Worm (Caenorhabditis elegans): ENCODE data around the gene srh-140.
"Not testable (repeated sequence)": the region's sequence is repeated elsewhere in the genome, so short reads cannot be mapped to it uniquely, and the experiment has no call there.

ce11 chrV:15748343-15748742 lies 26.4 kb downstream of the srh-140 start, which contains the start of gene T23D5.8:
- TF ChIP-seq pha-2 (tag; optimal IDR thresholded peaks at IDR 0.05); che-1 (tag; optimal IDR thresholded peaks at IDR 0.05); unc-86 (tag; optimal IDR thresholded peaks at IDR 0.05); ama-1 (optimal IDR thresholded peaks at IDR 0.05): not testable (repeated sequence)

Data from whole organism, late embryonic.